Fruit fly (Drosophila melanogaster) whole organism, embryonic: ENCODE results near the gene vas.

Experiments used
- Adf1 ChIP-seq: fragments of 200-800 bp; sonication (Bioruptor generic); IDR thresholded peaks from 2 replicates; pipeline ENCODE4 v1.3.6; 2022; ENCODE audit warnings: missing biosample characterization, missing genetic modification characterization
- CG1024 ChIP-seq: fragments of 200-800 bp; sonication (Bioruptor generic); IDR thresholded peaks from 2 replicates; pipeline ENCODE4 v1.3.6; 2022; ENCODE audit warnings: missing biosample characterization, missing genetic modification characterization
- CG10366 ChIP-seq: fragments of 200-800 bp; sonication (Bioruptor generic); IDR thresholded peaks from 2 replicates; pipeline ENCODE4 v1.3.6; 2022; ENCODE audit warnings: missing biosample characterization, missing genetic modification characterization
- CG11504 ChIP-seq: fragments of 200-800 bp; sonication (Bioruptor generic); optimal IDR thresholded peaks from 3 replicates; lab custom pipeline; 2019; ENCODE audit warnings: missing biosample characterization, mild to moderate bottlenecking, missing genetic modification characterization, moderate library complexity
- CG12071 ChIP-seq: fragments of 200-800 bp; sonication (Bioruptor generic); optimal IDR thresholded peaks from 3 replicates; lab custom pipeline; 2018; ENCODE audit warnings: missing biosample characterization, mild to moderate bottlenecking, missing genetic modification characterization
- CG12659 ChIP-seq: fragments of 200-800 bp; sonication (Bioruptor generic); optimal IDR thresholded peaks from 3 replicates; lab custom pipeline; 2017; ENCODE audit warnings: mild to moderate bottlenecking, missing biosample characterization, missing genetic modification reagents, missing genetic modification characterization
- CG16813 ChIP-seq: fragments of 200-800 bp; sonication (Bioruptor generic); IDR thresholded peaks from 3 replicates; pipeline ENCODE4 v1.3.6; 2022; ENCODE audit warnings: missing biosample characterization, missing genetic modification characterization; ENCODE audit not compliant: partially characterized antibody
- CG18262 ChIP-seq: fragments of 200-800 bp; optimal IDR thresholded peaks from 3 replicates; lab custom pipeline; 2019; ENCODE audit warnings: missing biosample characterization, mild to moderate bottlenecking, missing genetic modification characterization, moderate library complexity
- CG2678 ChIP-seq: fragments of 200-800 bp; sonication (Bioruptor generic); optimal IDR thresholded peaks from 3 replicates; lab custom pipeline; 2019; ENCODE audit warnings: missing biosample characterization, mild to moderate bottlenecking, missing genetic modification characterization, moderate library complexity
- CG3065 ChIP-seq: fragments of 200-800 bp; sonication (Bioruptor generic); optimal IDR thresholded peaks from 2 replicates; lab custom pipeline; 2016; ENCODE audit warnings: missing biosample characterization, missing genetic modification characterization
- CG33557 ChIP-seq: fragments of 200-800 bp; sonication (Bioruptor generic); optimal IDR thresholded peaks from 2 replicates; lab custom pipeline; 2019; ENCODE audit warnings: missing biosample characterization, mild to moderate bottlenecking, missing genetic modification characterization, moderate library complexity
- CG34224 ChIP-seq: fragments of 200-800 bp; sonication (Bioruptor generic); IDR thresholded peaks from 3 replicates; pipeline ENCODE4 v1.3.6; 2022; ENCODE audit warnings: missing biosample characterization, missing genetic modification characterization; ENCODE audit not compliant: partially characterized antibody
- CG3847 ChIP-seq: fragments of 200-800 bp; sonication (Bioruptor generic); IDR thresholded peaks from 2 replicates; pipeline ENCODE4 v1.3.6; 2022; ENCODE audit warnings: missing biosample characterization, missing genetic modification characterization
- CG3995 ChIP-seq: fragments of 200-800 bp; sonication (Bioruptor generic); optimal IDR thresholded peaks from 3 replicates; lab custom pipeline; 2016; ENCODE audit warnings: missing biosample characterization, missing genetic modification characterization
- CG9876 ChIP-seq: fragments of 200-800 bp; sonication (Bioruptor generic); optimal IDR thresholded peaks from 2 replicates; lab custom pipeline; 2016; ENCODE audit warnings: missing biosample characterization, missing genetic modification characterization
- CTCF ChIP-seq: fragments of 200-800 bp; sonication (Bioruptor generic); optimal IDR thresholded peaks from 2 replicates; lab custom pipeline; 2017; ENCODE audit warnings: missing biosample characterization, mild to moderate bottlenecking, missing genetic modification characterization, moderate library complexity
- Eip74EF ChIP-seq, 2 experiments: fragments of 200-800 bp in 1 of 2; fragments of >200 bp in 1 of 2; sonication (Bioruptor generic) in 1 of 2; optimal IDR thresholded peaks; 2 replicates each; lab custom pipeline; 2017 to 2019; ENCODE audit warnings: missing biosample characterization in 2 of 2, missing genetic modification characterization in 2 of 2, mild to moderate bottlenecking in 1 of 2, moderate library complexity in 1 of 2
- HHEX ChIP-seq: fragments of 200-800 bp; sonication (Bioruptor generic); optimal IDR thresholded peaks from 3 replicates; lab custom pipeline; 2017; ENCODE audit warnings: missing biosample characterization, mild to moderate bottlenecking, missing genetic modification characterization, missing genetic modification reagents
- MTF-1 ChIP-seq: fragments of 200-800 bp; sonication (Bioruptor generic); optimal IDR thresholded peaks from 2 replicates; lab custom pipeline; 2018; ENCODE audit warnings: missing biosample characterization, mild to moderate bottlenecking, missing genetic modification characterization, borderline replicate concordance
- Meics ChIP-seq: fragments of 200-800 bp; sonication (Bioruptor generic); optimal IDR thresholded peaks from 2 replicates; lab custom pipeline; 2017; ENCODE audit warnings: missing biosample characterization, mild to moderate bottlenecking, missing genetic modification characterization
- Myb ChIP-seq: fragments of 200-800 bp; sonication (Bioruptor generic); optimal IDR thresholded peaks from 2 replicates; lab custom pipeline; 2016; ENCODE audit warnings: missing biosample characterization, missing genetic modification characterization
- Nf-YA ChIP-seq: fragments of 200-800 bp; sonication (Bioruptor generic); IDR thresholded peaks from 2 replicates; pipeline ENCODE4 v1.3.6; 2022; ENCODE audit warnings: missing biosample characterization, missing genetic modification characterization
- Nf-YC ChIP-seq: fragments of 200-800 bp; optimal IDR thresholded peaks from 3 replicates; lab custom pipeline; 2019; ENCODE audit warnings: missing biosample characterization, mild to moderate bottlenecking, missing genetic modification characterization, moderate library complexity
- NfI ChIP-seq: fragments of 200-800 bp; sonication (Bioruptor generic); optimal IDR thresholded peaks from 3 replicates; lab custom pipeline; 2018; ENCODE audit warnings: missing biosample characterization, mild to moderate bottlenecking, missing genetic modification characterization, moderate library complexity
- Spps ChIP-seq: fragments of 200-800 bp; sonication (Bioruptor generic); optimal IDR thresholded peaks from 2 replicates; lab custom pipeline; 2018; ENCODE audit warnings: missing biosample characterization, mild to moderate bottlenecking, missing genetic modification characterization
- Vsx1 ChIP-seq: fragments of 200-800 bp; sonication (Bioruptor generic); optimal IDR thresholded peaks from 2 replicates; lab custom pipeline; 2017; ENCODE audit warnings: missing biosample characterization, mild to moderate bottlenecking, missing genetic modification characterization, missing genetic modification reagents
- YL-1 ChIP-seq: fragments of 200-800 bp; sonication (Bioruptor generic); optimal IDR thresholded peaks from 3 replicates; lab custom pipeline; 2017; ENCODE audit warnings: missing biosample characterization, mild to moderate bottlenecking, missing genetic modification characterization
- az2 ChIP-seq: fragments of 200-800 bp; sonication (Bioruptor generic); optimal IDR thresholded peaks from 3 replicates; lab custom pipeline; 2016; ENCODE audit warnings: missing biosample characterization, missing genetic modification characterization
- bab2 ChIP-seq: fragments of 200-800 bp; sonication (Bioruptor generic); optimal IDR thresholded peaks from 2 replicates; lab custom pipeline; 2016; ENCODE audit warnings: missing biosample characterization, missing genetic modification characterization
- bigmax ChIP-seq: fragments of 200-800 bp; sonication (Bioruptor generic); optimal IDR thresholded peaks from 2 replicates; lab custom pipeline; 2018; ENCODE audit warnings: missing biosample characterization, mild to moderate bottlenecking, missing genetic modification characterization
- chn ChIP-seq: fragments of 200-800 bp; sonication (Bioruptor generic); optimal IDR thresholded peaks from 2 replicates; lab custom pipeline; 2016; ENCODE audit warnings: missing biosample characterization, missing genetic modification characterization
- crc ChIP-seq: fragments of 200-800 bp; sonication (Bioruptor generic); optimal IDR thresholded peaks from 2 replicates; lab custom pipeline; 2016; ENCODE audit warnings: missing biosample characterization, missing genetic modification characterization
- gfzf ChIP-seq: fragments of 200-800 bp; sonication (Bioruptor generic); optimal IDR thresholded peaks from 2 replicates; lab custom pipeline; 2016; ENCODE audit warnings: missing biosample characterization, mild to moderate bottlenecking, missing genetic modification characterization, moderate library complexity
- gsb-n ChIP-seq: fragments of 200-800 bp; sonication (Bioruptor generic); optimal IDR thresholded peaks from 3 replicates; lab custom pipeline; 2018; ENCODE audit warnings: missing biosample characterization, mild to moderate bottlenecking, missing genetic modification characterization
- h ChIP-seq: fragments of >200 bp; optimal IDR thresholded peaks from 2 replicates; lab custom pipeline; 2017
- hbn ChIP-seq: fragments of 200-800 bp; sonication (Bioruptor generic); IDR thresholded peaks from 2 replicates; pipeline ENCODE4 v1.3.6; 2022; ENCODE audit warnings: missing biosample characterization, missing genetic modification characterization; ENCODE audit not compliant: partially characterized antibody
- jumu ChIP-seq: fragments of 200-800 bp; sonication (Bioruptor generic); optimal IDR thresholded peaks from 3 replicates; lab custom pipeline; 2016; ENCODE audit warnings: missing biosample characterization, missing genetic modification characterization
- kay ChIP-seq: fragments of 200-800 bp; sonication (Bioruptor generic); optimal IDR thresholded peaks from 2 replicates; lab custom pipeline; 2016; ENCODE audit warnings: missing biosample characterization, missing genetic modification characterization
- lov ChIP-seq, 2 experiments: fragments of 200-800 bp in 1 of 2; fragments of >200 bp in 1 of 2; sonication (Bioruptor generic) in 1 of 2; IDR thresholded peaks in 1 of 2; optimal IDR thresholded peaks in 1 of 2; 2 replicates in 1 of 2; 3 replicates in 1 of 2; pipeline versions ENCODE4 v1.3.6 to Lab custom; 2017 to 2022; ENCODE audit warnings: missing biosample characterization in 1 of 2, missing genetic modification characterization in 1 of 2
- luna ChIP-seq: fragments of 200-800 bp; sonication (Bioruptor generic); optimal IDR thresholded peaks from 2 replicates; lab custom pipeline; 2016; ENCODE audit warnings: missing biosample characterization, missing genetic modification characterization
- peb ChIP-seq: fragments of 200-800 bp; sonication (Bioruptor generic); IDR thresholded peaks from 2 replicates; pipeline ENCODE4 v1.3.6; 2022; ENCODE audit warnings: missing biosample characterization, missing genetic modification characterization
- pnt ChIP-seq: fragments of 200-800 bp; sonication (Bioruptor generic); optimal IDR thresholded peaks from 3 replicates; lab custom pipeline; 2016; ENCODE audit warnings: missing biosample characterization, missing genetic modification characterization
- ranshi ChIP-seq: fragments of 200-800 bp; sonication (Bioruptor generic); IDR thresholded peaks from 2 replicates; pipeline ENCODE4 v1.3.6; 2022; ENCODE audit warnings: missing biosample characterization, missing genetic modification characterization
- row ChIP-seq: fragments of 200-800 bp; sonication (Bioruptor generic); IDR thresholded peaks from 3 replicates; pipeline ENCODE4 v1.3.6; 2022; ENCODE audit warnings: missing biosample characterization, missing genetic modification characterization
- sisA ChIP-seq: fragments of 200-800 bp; sonication (Bioruptor generic); IDR thresholded peaks from 2 replicates; pipeline ENCODE4 v1.3.6; 2022; ENCODE audit warnings: missing biosample characterization, missing genetic modification characterization
- sob ChIP-seq: fragments of 200-800 bp; sonication (Bioruptor generic); IDR thresholded peaks from 2 replicates; pipeline ENCODE4 v1.3.6; 2022; ENCODE audit warnings: missing biosample characterization, missing genetic modification characterization
- tna ChIP-seq: fragments of 200-800 bp; sonication (Bioruptor generic); IDR thresholded peaks from 2 replicates; pipeline ENCODE4 v1.3.6; 2022; ENCODE audit warnings: missing biosample characterization, missing genetic modification characterization; ENCODE audit not compliant: partially characterized antibody
- vvl ChIP-seq: fragments of 200-800 bp; sonication (Bioruptor generic); IDR thresholded peaks from 2 replicates; pipeline ENCODE4 v1.3.6; 2022; ENCODE audit warnings: missing biosample characterization, missing genetic modification characterization
- z ChIP-seq: fragments of 200-800 bp; sonication (Bioruptor generic); IDR thresholded peaks from 3 replicates; pipeline ENCODE4 v1.3.6; 2022; ENCODE audit warnings: missing biosample characterization, missing genetic modification characterization

vas gene

DNA sequence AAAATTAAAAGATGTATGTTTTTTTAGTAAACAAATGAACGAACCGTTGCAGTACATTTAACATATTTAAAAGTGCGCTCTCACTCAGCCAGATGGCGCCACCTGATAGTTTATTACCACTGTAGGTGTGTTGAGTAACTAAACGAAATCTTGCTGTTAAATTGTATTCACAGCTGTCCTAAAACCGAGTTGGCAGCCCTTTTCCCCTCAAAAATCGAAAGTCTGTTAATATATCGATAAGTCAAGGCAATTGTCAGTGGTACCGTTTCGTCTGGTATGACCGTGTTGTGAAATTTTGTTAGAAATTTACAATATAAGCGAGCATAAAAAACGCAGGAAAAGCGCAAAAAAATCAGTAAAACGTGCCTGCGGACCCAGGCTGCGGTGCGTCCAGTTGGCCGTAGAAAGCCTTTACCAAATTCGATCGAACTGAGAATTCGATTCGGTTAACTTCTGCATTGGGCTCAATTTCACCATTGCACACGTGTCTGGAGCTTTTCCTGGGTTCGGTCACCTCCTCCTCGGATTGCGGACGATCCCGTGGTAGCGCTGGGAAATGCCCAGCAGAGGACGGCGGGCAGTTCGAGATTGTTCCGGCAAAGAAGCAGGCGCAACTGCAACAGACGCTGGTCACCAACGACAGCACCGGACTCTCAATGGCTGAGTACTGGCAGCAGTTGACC lies 51.9 kb downstream of the vas start, which contains the start of gene stc (continued):
- no peak for TF ChIP-seq lov (optimal IDR thresholded peaks at IDR 0.05; lab: Kevin White, UChicago)
- TF ChIP-seq lov (GFP tag; IDR thresholded peaks at IDR 0.05; lab: Robert Waterston, UW): no peak
- TF ChIP-seq CG18262 (tag; lab: Kevin White, UChicago): no peak
- peak; percentile 56 for TF ChIP-seq NfI (GFP tag; lab: Kevin White, UChicago)
- TF ChIP-seq bab2 (GFP tag; lab: Kevin White, UChicago): peak; percentile 12
- peak; percentile 83 for TF ChIP-seq CG12659 (GFP tag; lab: Kevin White, UChicago)
- no peak for TF ChIP-seq CG2678
- peak; percentile 73 for TF ChIP-seq gfzf (GFP tag; lab: Kevin White, UChicago)
- TF ChIP-seq CG16813: peak; percentile 75
- peak; percentile 32 for TF ChIP-seq CG9876
- peak; percentile 14 for TF ChIP-seq luna (GFP tag; lab: Kevin White, UChicago)
- peak; percentile 29 for TF ChIP-seq bigmax (GFP tag; lab: Kevin White, UChicago)
- TF ChIP-seq Nf-YC (tag; lab: Kevin White, UChicago): peak; percentile 57
- 0 out of 2 replicates have a peak, but pooled peaks have one; percentile 26 for TF ChIP-seq CG10366 (GFP tag; lab: Robert Waterston, UW)
- TF ChIP-seq chn (GFP tag; lab: Kevin White, UChicago): peak; percentile 51
- TF ChIP-seq CG3065: no peak
- peak; percentile 14 for TF ChIP-seq kay
- peak; percentile 92 for TF ChIP-seq Myb (GFP tag; lab: Kevin White, UChicago)
- TF ChIP-seq Nf-YA: no peak
- TF ChIP-seq CG34224 (GFP tag; lab: Robert Waterston, UW): peak; percentile 65
- TF ChIP-seq MTF-1 (GFP tag; lab: Kevin White, UChicago): peak; percentile 65
- TF ChIP-seq h (lab: Kevin White, UChicago): no peak
- peak; percentile 32 for TF ChIP-seq az2
- no peak for TF ChIP-seq CG11504 (tag; lab: Kevin White, UChicago)
- TF ChIP-seq sisA (GFP tag; lab: Robert Waterston, UW): 0 out of 2 replicates have a peak, but pooled peaks have one; percentile 22
- TF ChIP-seq vvl (GFP tag; lab: Robert Waterston, UW): peak; percentile 79
- TF ChIP-seq Spps (tag; lab: Kevin White, UChicago): peak; percentile 46
- peak; percentile 44 for TF ChIP-seq pnt (GFP tag; lab: Kevin White, UChicago)
- peak; percentile 2 for TF ChIP-seq HHEX (GFP tag; lab: Kevin White, UChicago)
- TF ChIP-seq CG12071: peak; percentile 31
- TF ChIP-seq peb (GFP tag; lab: Robert Waterston, UW): no peak
- peak; percentile 39 for TF ChIP-seq Meics (GFP tag; lab: Kevin White, UChicago)
- TF ChIP-seq row (GFP tag; lab: Robert Waterston, UW): peak; percentile 43; the same call in 1 of the 3 replicates
- peak; percentile 53 for TF ChIP-seq gsb-n (tag; lab: Kevin White, UChicago)
- TF ChIP-seq crc (GFP tag; lab: Kevin White, UChicago): no peak
- TF ChIP-seq CG3995 (GFP tag; lab: Kevin White, UChicago): peak; percentile 35
- TF ChIP-seq Adf1 (GFP tag; lab: Robert Waterston, UW): no peak
- peak; percentile 85 for TF ChIP-seq CG3847 (GFP tag; lab: Robert Waterston, UW)
- no peak for TF ChIP-seq z
- peak; percentile 33; the same call in 1 of the 2 replicates for TF ChIP-seq sob (GFP tag; lab: Robert Waterston, UW)
- TF ChIP-seq tna (GFP tag; lab: Robert Waterston, UW): peak; percentile 61; the same call in 1 of the 2 replicates
- no peak; the same call in 1 of the 2 replicates for TF ChIP-seq ranshi (GFP tag; lab: Robert Waterston, UW)
- TF ChIP-seq Vsx1 (GFP tag; lab: Kevin White, UChicago): no peak
- peak; percentile 37 for TF ChIP-seq CG33557 (GFP tag; lab: Kevin White, UChicago)
- no peak for TF ChIP-seq CG1024 (GFP tag; lab: Robert Waterston, UW)
- peak; percentile 93 for TF ChIP-seq YL-1 (GFP tag; lab: Kevin White, UChicago)
- TF ChIP-seq CTCF (GFP tag; lab: Kevin White, UChicago): peak; percentile 96
- TF ChIP-seq hbn (GFP tag; lab: Robert Waterston, UW): peak; percentile 70
- no peak for TF ChIP-seq Eip74EF (GFP tag; optimal IDR thresholded peaks at IDR 0.05; lab: Kevin White, UChicago)
- peak; percentile 3 for TF ChIP-seq jumu (GFP tag; lab: Kevin White, UChicago)
